Fruit fly (Drosophila melanogaster): Measurements from ENCODE around the gene jigr1.

The jigr1 gene

dm6 chr3R:25631079-25631478 is 6.6 kb upstream of the jigr1 start (continued):
- peak; percentile 65 for TF ChIP-seq stc (GFP tag; IDR thresholded peaks at IDR 0.05)
- TF ChIP-seq Dbx (GFP tag; IDR thresholded peaks at IDR 0.05) = peak; percentile 73
- TF ChIP-seq CG3726 (GFP tag; IDR thresholded peaks at IDR 0.05) = peak; percentile 76; the same call in 2 of the 3 replicates
- peak; percentile 25 for TF ChIP-seq CG10267 (tag; optimal IDR thresholded peaks at IDR 0.05)
- peak; percentile 57; the same call in 2 of the 3 replicates for TF ChIP-seq CG14050 (GFP tag; IDR thresholded peaks at IDR 0.05)
- peak; percentile 47 for TF ChIP-seq CG3407 (GFP tag; optimal IDR thresholded peaks at IDR 0.05)
- TF ChIP-seq grau (tag; optimal IDR thresholded peaks at IDR 0.05) = peak; percentile 74
- TF ChIP-seq CG12071 (GFP tag; optimal IDR thresholded peaks at IDR 0.05) = peak; percentile 74
- peak; percentile 62 for TF ChIP-seq tgo (GFP tag; IDR thresholded peaks at IDR 0.05)
- TF ChIP-seq D19B (GFP tag; optimal IDR thresholded peaks at IDR 0.05) = no peak
- peak; percentile 56 to 60 for TF ChIP-seq Pdp1 (GFP tag; optimal IDR thresholded peaks at IDR 0.05)
- TF ChIP-seq CG4360 (GFP tag; IDR thresholded peaks at IDR 0.05) = 0 out of 2 replicates have a peak, but pooled peaks have one; percentile 30
- peak; percentile 9 for TF ChIP-seq dm (GFP tag; optimal IDR thresholded peaks at IDR 0.05)
- peak; percentile 46 for TF ChIP-seq Side (GFP tag; optimal IDR thresholded peaks at IDR 0.05)
- peak; percentile 52 for TF ChIP-seq CG17829 (tag; optimal IDR thresholded peaks at IDR 0.05)
- TF ChIP-seq run (tag; optimal IDR thresholded peaks at IDR 0.05) = peak; percentile 48
- TF ChIP-seq CG9437 (GFP tag; optimal IDR thresholded peaks at IDR 0.05) = peak; percentile 47
- TF ChIP-seq ab (GFP tag; optimal IDR thresholded peaks at IDR 0.05) = peak; percentile 29
- no peak for TF ChIP-seq Drgx (GFP tag; IDR thresholded peaks at IDR 0.05)
- TF ChIP-seq Mes4 (GFP tag; optimal IDR thresholded peaks at IDR 0.05) = peak; percentile 44
- TF ChIP-seq Scr (GFP tag; IDR thresholded peaks at IDR 0.05; ENCODE audit: partially characterized antibody) = no peak
- peak; percentile 44 for TF ChIP-seq CG10543 (GFP tag; optimal IDR thresholded peaks at IDR 0.05)
- TF ChIP-seq fu2 (GFP tag; optimal IDR thresholded peaks at IDR 0.05) = peak; percentile 25
- peak; percentile 48 for TF ChIP-seq CG5245 (GFP tag; optimal IDR thresholded peaks at IDR 0.05)
- no peak; the same call in 1 of the 2 replicates for TF ChIP-seq Ravus (GFP tag; IDR thresholded peaks at IDR 0.05)
- TF ChIP-seq cad (GFP tag; optimal IDR thresholded peaks at IDR 0.05) = no peak
- no peak for TF ChIP-seq ham (GFP tag; IDR thresholded peaks at IDR 0.05)
- no peak for TF ChIP-seq yki (optimal IDR thresholded peaks at IDR 0.05)
- no peak for TF ChIP-seq zfh2 (GFP tag; optimal IDR thresholded peaks at IDR 0.05)
- TF ChIP-seq CG30020 (tag; optimal IDR thresholded peaks at IDR 0.05) = no peak
- no peak for TF ChIP-seq Dfd (GFP tag; optimal IDR thresholded peaks at IDR 0.05)
- TF ChIP-seq cato (GFP tag; optimal IDR thresholded peaks at IDR 0.05; ENCODE audit: borderline replicate concordance) = peak; percentile 39
- TF ChIP-seq pros (GFP tag; optimal IDR thresholded peaks at IDR 0.05) = peak; percentile 91
- TF ChIP-seq CG10431 (GFP tag; optimal IDR thresholded peaks at IDR 0.05) = peak; percentile 23
- peak; percentile 17 for TF ChIP-seq emc (GFP tag; optimal IDR thresholded peaks at IDR 0.05)
- no peak for TF ChIP-seq TFAM (GFP tag; optimal IDR thresholded peaks at IDR 0.05)
- peak; percentile 53 for TF ChIP-seq CG18476 (GFP tag; optimal IDR thresholded peaks at IDR 0.05)
- 0 out of 3 replicates have a peak, but pooled peaks have one; percentile 44 for TF ChIP-seq CG11560 (tag; IDR thresholded peaks at IDR 0.05)
- peak; percentile 66 for TF ChIP-seq CG12391 (tag; optimal IDR thresholded peaks at IDR 0.05)
- peak; percentile 55; the same call in 1 of the 2 replicates for TF ChIP-seq CG5953 (GFP tag; IDR thresholded peaks at IDR 0.05)
- peak; percentile 39 for TF ChIP-seq CG17802 (tag; optimal IDR thresholded peaks at IDR 0.05)
- TF ChIP-seq CHES-1-like (GFP tag; optimal IDR thresholded peaks at IDR 0.05) = peak; percentile 49
- peak; percentile 24 for TF ChIP-seq CG6854 (GFP tag; optimal IDR thresholded peaks at IDR 0.05)
- peak; percentile 50 for TF ChIP-seq ems (GFP tag; optimal IDR thresholded peaks at IDR 0.05)
- TF ChIP-seq h (optimal IDR thresholded peaks at IDR 0.05) = no peak
- peak; percentile 59 for TF ChIP-seq CG9817 (tag; optimal IDR thresholded peaks at IDR 0.05)
- TF ChIP-seq ewg (GFP tag; optimal IDR thresholded peaks at IDR 0.05) = peak; percentile 48
- TF ChIP-seq usp (GFP tag; optimal IDR thresholded peaks at IDR 0.05) = no peak
- TF ChIP-seq Lpt (GFP tag; optimal IDR thresholded peaks at IDR 0.05) = no peak
- TF ChIP-seq kni (GFP tag; optimal IDR thresholded peaks at IDR 0.05) = peak; percentile 20
- peak; percentile 79 for TF ChIP-seq CG13894 (tag; optimal IDR thresholded peaks at IDR 0.05)
- TF ChIP-seq tna (GFP tag; IDR thresholded peaks at IDR 0.05; ENCODE audit: partially characterized antibody) = no peak
